Fruit fly (Drosophila melanogaster): ENCODE results near the gene Dhrs4.

Dhrs4 gene

dm6 chr3L:5136123-5136522 is 5.3 kb downstream of the Dhrs4 start, which contains the start of the genes CG10674 and CG4611 (continued):
- TF ChIP-seq nerfin-2 (GFP tag; IDR thresholded peaks at IDR 0.05; ENCODE audit: partially characterized antibody) (no peak), CG10979 (tag; optimal IDR thresholded peaks at IDR 0.05) (no peak), Elba2 (GFP tag; optimal IDR thresholded peaks at IDR 0.05) (peak; percentile 18), CG34376 (GFP tag; optimal IDR thresholded peaks at IDR 0.05) (no peak), CG15514 (GFP tag; optimal IDR thresholded peaks at IDR 0.05) (peak; percentile 26), cas (GFP tag; IDR thresholded peaks at IDR 0.05) (no peak), run (tag; optimal IDR thresholded peaks at IDR 0.05) (no peak), gt (GFP tag; IDR thresholded peaks at IDR 0.05) (no peak), CG8924 (tag; optimal IDR thresholded peaks at IDR 0.05) (no peak), CG17361 (GFP tag; IDR thresholded peaks at IDR 0.05) (no peak), Sox102F (GFP tag; optimal IDR thresholded peaks at IDR 0.05) (no peak), pnt (GFP tag; optimal IDR thresholded peaks at IDR 0.05) (no peak), Dek (tag; optimal IDR thresholded peaks at IDR 0.05) (no peak), vnd (GFP tag; IDR thresholded peaks at IDR 0.05; ENCODE audit: partially characterized antibody) (no peak), MESR4 (GFP tag; optimal IDR thresholded peaks at IDR 0.05) (peak; percentile 73), lmd (GFP tag; IDR thresholded peaks at IDR 0.05) (no peak), sd (tag; optimal IDR thresholded peaks at IDR 0.05) (peak; percentile 68), MBD-R2 (GFP tag; IDR thresholded peaks at IDR 0.05) (peak; percentile 97), Drgx (GFP tag; IDR thresholded peaks at IDR 0.05) (no peak), CG9437 (GFP tag; optimal IDR thresholded peaks at IDR 0.05) (no peak), Oaz (GFP tag; IDR thresholded peaks at IDR 0.05) (no peak), al (GFP tag; IDR thresholded peaks at IDR 0.05) (no peak), CG8281 (tag; optimal IDR thresholded peaks at IDR 0.05) (no peak), CG13287 (GFP tag; IDR thresholded peaks at IDR 0.05; ENCODE audit: partially characterized antibody) (peak; percentile 39), salm (tag; optimal IDR thresholded peaks at IDR 0.05) (no peak), Dfd (GFP tag; optimal IDR thresholded peaks at IDR 0.05) (no peak), hb (GFP tag; IDR thresholded peaks at IDR 0.05; ENCODE audit: partially characterized antibody) (no peak), CG12299 (tag; optimal IDR thresholded peaks at IDR 0.05) (no peak), Sin3A (optimal IDR thresholded peaks at IDR 0.05) (peak; percentile 28), CG3163 (GFP tag; optimal IDR thresholded peaks at IDR 0.05) (no peak), CG18599 (GFP tag; optimal IDR thresholded peaks at IDR 0.05) (no peak), ara (GFP tag; IDR thresholded peaks at IDR 0.05) (no peak), CG14860 (GFP tag; IDR thresholded peaks at IDR 0.05; ENCODE audit: partially characterized antibody) (no peak), unc-4 (GFP tag; IDR thresholded peaks at IDR 0.05; ENCODE audit: partially characterized antibody) (no peak), CG11456 (GFP tag; IDR thresholded peaks at IDR 0.05) (no peak), insv (GFP tag; optimal IDR thresholded peaks at IDR 0.05) (peak in 1 of 2 experiments; percentile 84), Rfx (GFP tag; IDR thresholded peaks at IDR 0.05) (peak; percentile 24; the same call in 1 of the 2 replicates), CG14667 (GFP tag; IDR thresholded peaks at IDR 0.05) (no peak), CG12659 (GFP tag; optimal IDR thresholded peaks at IDR 0.05) (peak; percentile 55), Dref (GFP tag; IDR thresholded peaks at IDR 0.05) (0 out of 2 replicates have a peak, but pooled peaks have one; percentile 29), scrt (GFP tag; optimal IDR thresholded peaks at IDR 0.05) (no peak), HLHmδ (GFP tag; optimal IDR thresholded peaks at IDR 0.05) (no peak), ro (GFP tag; IDR thresholded peaks at IDR 0.05) (no peak), Pdp1 (GFP tag; optimal IDR thresholded peaks at IDR 0.05) (peak in 1 of 2 experiments; percentile 56), pzg (GFP tag; optimal IDR thresholded peaks at IDR 0.05) (peak; percentile 60), Hr78 (GFP tag; optimal IDR thresholded peaks at IDR 0.05) (no peak), CG6175 (GFP tag; IDR thresholded peaks at IDR 0.05) (no peak), ken (GFP tag; IDR thresholded peaks at IDR 0.05) (no peak), repo (GFP tag; optimal IDR thresholded peaks at IDR 0.05) (no peak), nmo (GFP tag; optimal IDR thresholded peaks at IDR 0.05) (no peak), CG4617 (GFP tag; optimal IDR thresholded peaks at IDR 0.05; ENCODE audit: borderline replicate concordance) (peak; percentile 75)
